Fruit fly (Drosophila melanogaster) whole organism, embryonic: ENCODE results near the gene CG4991.

Experiments used
- Atf-2 ChIP-seq: fragments of 200-800 bp; sonication (Bioruptor generic); optimal IDR thresholded peaks from 2 replicates; lab custom pipeline; 2016; ENCODE audit warnings: missing biosample characterization, missing genetic modification characterization
- B-H1 ChIP-seq: fragments of 200-800 bp; sonication (Bioruptor generic); IDR thresholded peaks from 3 replicates; pipeline ENCODE4 v1.3.6; 2022; ENCODE audit warnings: missing biosample characterization, missing genetic modification characterization
- BtbVII ChIP-seq: fragments of 200-800 bp; sonication (Bioruptor generic); optimal IDR thresholded peaks from 3 replicates; lab custom pipeline; 2017; ENCODE audit warnings: missing biosample characterization, mild to moderate bottlenecking, missing genetic modification characterization
- CG10979 ChIP-seq: fragments of 200-800 bp; sonication (Bioruptor generic); optimal IDR thresholded peaks from 2 replicates; lab custom pipeline; 2018; ENCODE audit warnings: missing biosample characterization, mild to moderate bottlenecking, missing genetic modification characterization, moderate library complexity
- CG12155 ChIP-seq: fragments of 200-800 bp; sonication (Bioruptor generic); optimal IDR thresholded peaks from 3 replicates; lab custom pipeline; 2016; ENCODE audit warnings: missing biosample characterization, missing genetic modification characterization
- CG1233 ChIP-seq: fragments of 200-800 bp; sonication (Bioruptor generic); optimal IDR thresholded peaks from 4 replicates; lab custom pipeline; 2018; ENCODE audit warnings: missing biosample characterization, mild to moderate bottlenecking, missing genetic modification characterization
- CG13775 ChIP-seq: fragments of 200-800 bp; sonication (Bioruptor generic); optimal IDR thresholded peaks from 3 replicates; lab custom pipeline; 2017; ENCODE audit warnings: missing biosample characterization, mild to moderate bottlenecking, missing genetic modification characterization
- CG17328 ChIP-seq: fragments of 200-800 bp; sonication (Bioruptor generic); IDR thresholded peaks from 2 replicates; pipeline ENCODE4 v1.3.6; 2022; ENCODE audit warnings: missing biosample characterization, missing genetic modification characterization
- CG17612 ChIP-seq: fragments of 200-800 bp; sonication (Bioruptor generic); IDR thresholded peaks from 2 replicates; pipeline ENCODE4 v1.3.6; 2022; ENCODE audit warnings: missing biosample characterization, missing genetic modification characterization
- CG18011 ChIP-seq: fragments of 200-800 bp; sonication (Bioruptor generic); optimal IDR thresholded peaks from 2 replicates; lab custom pipeline; 2017; ENCODE audit warnings: missing biosample characterization, missing genetic modification characterization, mild to moderate bottlenecking, moderate library complexity, missing genotype
- CG18619 ChIP-seq: fragments of 200-800 bp; sonication (Bioruptor generic); optimal IDR thresholded peaks from 3 replicates; lab custom pipeline; 2017; ENCODE audit warnings: missing biosample characterization, mild to moderate bottlenecking, missing genetic modification characterization
- CG31224 ChIP-seq: fragments of 200-800 bp; sonication (Bioruptor generic); IDR thresholded peaks from 2 replicates; pipeline ENCODE4 v1.3.6; 2022; ENCODE audit warnings: missing biosample characterization, missing genetic modification characterization
- CG33213 ChIP-seq: fragments of 200-800 bp; sonication (Bioruptor generic); optimal IDR thresholded peaks from 3 replicates; lab custom pipeline; 2016; ENCODE audit warnings: missing biosample characterization, missing genetic modification characterization
- CG34376 ChIP-seq: fragments of 200-800 bp; sonication (Bioruptor generic); optimal IDR thresholded peaks from 2 replicates; lab custom pipeline; 2018; ENCODE audit warnings: missing biosample characterization, mild to moderate bottlenecking, missing genetic modification characterization
- CG42726 ChIP-seq: fragments of 200-800 bp; sonication (Bioruptor generic); IDR thresholded peaks from 2 replicates; pipeline ENCODE4 v1.3.6; 2022; ENCODE audit warnings: missing biosample characterization, missing genetic modification characterization; ENCODE audit not compliant: partially characterized antibody
- CG7372 ChIP-seq: fragments of 200-800 bp; sonication (Bioruptor generic); IDR thresholded peaks from 2 replicates; pipeline ENCODE4 v1.3.6; 2022; ENCODE audit warnings: missing biosample characterization, missing genetic modification characterization
- CG7745 ChIP-seq: fragments of 200-800 bp; sonication (Bioruptor generic); optimal IDR thresholded peaks from 2 replicates; lab custom pipeline; 2018; ENCODE audit warnings: missing biosample characterization, mild to moderate bottlenecking, missing genetic modification characterization, moderate library complexity
- CG7786 ChIP-seq: fragments of 200-800 bp; sonication (Bioruptor generic); optimal IDR thresholded peaks from 2 replicates; lab custom pipeline; 2016; ENCODE audit warnings: missing biosample characterization, missing genetic modification characterization
- CG9609 ChIP-seq: fragments of 200-800 bp; sonication (Bioruptor generic); optimal IDR thresholded peaks from 3 replicates; lab custom pipeline; 2016; ENCODE audit warnings: missing biosample characterization, missing genetic modification characterization
- CG9727 ChIP-seq: fragments of 200-800 bp; sonication (Bioruptor generic); optimal IDR thresholded peaks from 3 replicates; lab custom pipeline; 2017; ENCODE audit warnings: missing biosample characterization, mild to moderate bottlenecking, missing genetic modification characterization
- D ChIP-seq, 2 experiments: fragments of 200-800 bp in 1 of 2; fragments of >200 bp in 1 of 2; sonication (Bioruptor generic) in 1 of 2; optimal IDR thresholded peaks; 2 replicates in 1 of 2; 3 replicates in 1 of 2; lab custom pipeline; 2017; ENCODE audit warnings: mild to moderate bottlenecking in 1 of 2, missing biosample characterization in 1 of 2, missing genetic modification characterization in 1 of 2, missing genetic modification reagents in 1 of 2
- Dad ChIP-seq: fragments of 200-800 bp; sonication (Bioruptor generic); optimal IDR thresholded peaks from 3 replicates; lab custom pipeline; 2016; ENCODE audit warnings: missing biosample characterization, missing genetic modification characterization
- Dbx ChIP-seq: fragments of 200-800 bp; sonication (Bioruptor generic); IDR thresholded peaks from 3 replicates; pipeline ENCODE4 v1.3.6; 2022; ENCODE audit warnings: missing biosample characterization, missing genetic modification characterization
- E2f2 ChIP-seq: fragments of 200-800 bp; sonication (Bioruptor generic); IDR thresholded peaks from 2 replicates; pipeline ENCODE4 v1.3.6; 2022; ENCODE audit warnings: missing biosample characterization, missing genetic modification characterization
- Gug ChIP-seq: fragments of 200-800 bp; sonication (Bioruptor generic); IDR thresholded peaks from 4 replicates; pipeline ENCODE4 v1.3.6; 2022; ENCODE audit warnings: missing biosample characterization, missing genetic modification characterization
- HLH4C ChIP-seq: fragments of 200-800 bp; sonication (Bioruptor generic); IDR thresholded peaks from 3 replicates; pipeline ENCODE4 v1.3.6; 2022; ENCODE audit warnings: missing biosample characterization, missing genetic modification characterization; ENCODE audit not compliant: partially characterized antibody
- Hmr ChIP-seq: fragments of 200-800 bp; sonication (Bioruptor generic); optimal IDR thresholded peaks from 3 replicates; lab custom pipeline; 2017; ENCODE audit warnings: mild to moderate bottlenecking, missing biosample characterization, missing genetic modification reagents, missing genetic modification characterization
- Hsf ChIP-seq: fragments of 200-800 bp; sonication (Bioruptor generic); optimal IDR thresholded peaks from 3 replicates; lab custom pipeline; 2016; ENCODE audit warnings: missing biosample characterization, missing genetic modification characterization
- Lhr ChIP-seq: fragments of 200-800 bp; sonication (Bioruptor generic); optimal IDR thresholded peaks from 3 replicates; lab custom pipeline; 2017; ENCODE audit warnings: mild to moderate bottlenecking, missing biosample characterization, missing genetic modification reagents, missing genetic modification characterization
- Mrtf ChIP-seq: fragments of 200-800 bp; sonication (Bioruptor generic); IDR thresholded peaks from 3 replicates; pipeline ENCODE4 v1.3.6; 2022; ENCODE audit warnings: missing biosample characterization, missing genetic modification characterization
- PHDP ChIP-seq: fragments of 200-800 bp; sonication (Bioruptor generic); optimal IDR thresholded peaks from 3 replicates; lab custom pipeline; 2018; ENCODE audit warnings: missing biosample characterization, mild to moderate bottlenecking, missing genetic modification characterization, moderate library complexity
- Pdp1 ChIP-seq, 2 experiments: fragments of 200-800 bp; sonication (Bioruptor generic); optimal IDR thresholded peaks; 3 replicates each; lab custom pipeline; 2016; ENCODE audit warnings: missing biosample characterization in 2 of 2, missing genetic modification characterization in 2 of 2, mild to moderate bottlenecking in 1 of 2, moderate library complexity in 1 of 2
- chinmo ChIP-seq: fragments of 200-800 bp; sonication (Bioruptor generic); IDR thresholded peaks from 4 replicates; pipeline ENCODE4 v1.3.6; 2022; ENCODE audit warnings: missing biosample characterization, missing genetic modification characterization; ENCODE audit not compliant: partially characterized antibody
- ems ChIP-seq: fragments of 200-800 bp; sonication (Bioruptor generic); optimal IDR thresholded peaks from 3 replicates; lab custom pipeline; 2016; ENCODE audit warnings: missing biosample characterization, missing genetic modification characterization
- en ChIP-seq: fragments of 200-800 bp; sonication (Bioruptor generic); optimal IDR thresholded peaks from 2 replicates; lab custom pipeline; 2016; ENCODE audit warnings: missing biosample characterization, missing genetic modification characterization
- fd96Cb ChIP-seq: fragments of 200-800 bp; sonication (Bioruptor generic); optimal IDR thresholded peaks from 2 replicates; lab custom pipeline; 2018; ENCODE audit warnings: missing biosample characterization, mild to moderate bottlenecking, missing genetic modification characterization, moderate library complexity
- hb ChIP-seq: fragments of 200-800 bp; sonication (Bioruptor generic); IDR thresholded peaks from 3 replicates; pipeline ENCODE4 v1.3.6; 2022; ENCODE audit warnings: missing biosample characterization, missing genetic modification characterization; ENCODE audit not compliant: partially characterized antibody
- kay ChIP-seq: fragments of 200-800 bp; sonication (Bioruptor generic); optimal IDR thresholded peaks from 2 replicates; lab custom pipeline; 2016; ENCODE audit warnings: missing biosample characterization, missing genetic modification characterization
- maf-S ChIP-seq: fragments of 200-800 bp; sonication (Bioruptor generic); optimal IDR thresholded peaks from 2 replicates; lab custom pipeline; 2016; ENCODE audit warnings: missing biosample characterization, missing genetic modification characterization
- oc ChIP-seq: fragments of 200-800 bp; sonication (Bioruptor generic); optimal IDR thresholded peaks from 2 replicates; lab custom pipeline; 2018; ENCODE audit warnings: missing biosample characterization, mild to moderate bottlenecking, missing genetic modification characterization, moderate library complexity
- pb ChIP-seq: fragments of 200-800 bp; sonication (Bioruptor generic); optimal IDR thresholded peaks from 3 replicates; lab custom pipeline; 2016; ENCODE audit warnings: missing biosample characterization, missing genetic modification characterization
- peb ChIP-seq: fragments of 200-800 bp; sonication (Bioruptor generic); IDR thresholded peaks from 2 replicates; pipeline ENCODE4 v1.3.6; 2022; ENCODE audit warnings: missing biosample characterization, missing genetic modification characterization
- ro ChIP-seq: fragments of 200-800 bp; sonication (Bioruptor generic); IDR thresholded peaks from 2 replicates; pipeline ENCODE4 v1.3.6; 2022; ENCODE audit warnings: missing biosample characterization, missing genetic modification characterization
- slp2 ChIP-seq: fragments of 200-800 bp; sonication (Bioruptor generic); optimal IDR thresholded peaks from 2 replicates; lab custom pipeline; 2016; ENCODE audit warnings: missing biosample characterization, missing genetic modification characterization
- trh ChIP-seq: fragments of 200-800 bp; sonication (Bioruptor generic); optimal IDR thresholded peaks from 2 replicates; lab custom pipeline; 2016; ENCODE audit warnings: missing biosample characterization, missing genetic modification characterization
- tup ChIP-seq: fragments of 200-800 bp; sonication (Bioruptor generic); optimal IDR thresholded peaks from 2 replicates; lab custom pipeline; 2016; ENCODE audit warnings: missing biosample characterization, mild to moderate bottlenecking, missing genetic modification characterization, moderate library complexity
- vvl ChIP-seq: fragments of 200-800 bp; sonication (Bioruptor generic); IDR thresholded peaks from 2 replicates; pipeline ENCODE4 v1.3.6; 2022; ENCODE audit warnings: missing biosample characterization, missing genetic modification characterization
- wor ChIP-seq: fragments of 200-800 bp; sonication (Bioruptor generic); IDR thresholded peaks from 2 replicates; pipeline ENCODE4 v1.3.6; 2022; ENCODE audit warnings: missing biosample characterization, missing genetic modification characterization
- yki ChIP-seq: fragments of >200 bp; optimal IDR thresholded peaks from 3 replicates; lab custom pipeline; 2018

CG4991 gene

DNA sequence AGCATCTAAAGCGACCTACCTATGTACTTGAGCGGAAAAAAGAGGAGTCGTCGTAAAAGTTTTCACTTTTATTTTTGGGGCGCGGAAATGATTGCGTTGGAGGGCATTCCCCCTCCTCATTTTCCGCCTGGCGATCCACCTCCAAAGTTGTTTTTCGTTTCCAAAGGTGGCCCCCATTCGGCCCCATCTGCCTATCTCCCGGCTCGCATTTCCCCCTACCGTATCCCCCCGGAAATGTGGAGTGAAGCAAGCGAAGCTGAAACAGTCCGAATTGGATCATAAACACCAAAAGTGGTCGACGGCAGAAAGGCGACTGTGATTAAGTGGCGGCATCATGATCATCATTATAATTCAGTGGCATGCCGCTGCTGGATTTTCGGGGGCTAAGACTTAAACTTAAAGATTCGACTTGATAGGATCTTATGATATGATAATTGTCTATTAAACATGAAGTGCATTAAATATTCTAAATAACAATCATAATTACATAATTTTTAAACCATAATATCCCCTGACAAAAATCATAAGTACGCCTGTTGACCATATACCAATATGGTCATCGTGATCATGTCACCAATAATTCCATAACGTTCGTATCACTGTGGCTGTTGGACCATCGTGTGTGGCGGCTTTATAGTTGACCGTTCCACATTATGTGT, 32.0 kb downstream of the CG4991 start (continued):
- 0 out of 2 replicates have a peak, but pooled peaks have one; percentile 50 for TF ChIP-seq CG7372 (GFP tag; lab: Robert Waterston, UW)
- peak; percentile 78 for TF ChIP-seq Hmr (GFP tag; lab: Kevin White, UChicago)
- 0 out of 3 replicates have a peak, but pooled peaks have one; percentile 26 for TF ChIP-seq Mrtf (GFP tag; lab: Robert Waterston, UW)
- TF ChIP-seq CG17612 (GFP tag; lab: Robert Waterston, UW), result no peak
- TF ChIP-seq Gug (GFP tag; lab: Robert Waterston, UW), result peak; percentile 37; the same call in 1 of the 4 replicates
- TF ChIP-seq HLH4C (GFP tag; lab: Robert Waterston, UW), result no peak
- TF ChIP-seq B-H1 (GFP tag; lab: Robert Waterston, UW), result peak; percentile 50
- TF ChIP-seq en (GFP tag; lab: Kevin White, UChicago), result no peak
- no peak for TF ChIP-seq CG42726 (GFP tag; lab: Robert Waterston, UW)
- TF ChIP-seq CG1233 (GFP tag; lab: Kevin White, UChicago), result peak; percentile 44
- peak; percentile 70 for TF ChIP-seq Hsf (GFP tag; lab: Kevin White, UChicago)
- no peak for TF ChIP-seq CG7745 (tag; lab: Kevin White, UChicago)
- TF ChIP-seq E2f2 (GFP tag; lab: Robert Waterston, UW), result 0 out of 2 replicates have a peak, but pooled peaks have one; percentile 40
- peak; percentile 79 for TF ChIP-seq vvl (GFP tag; lab: Robert Waterston, UW)
- TF ChIP-seq fd96Cb (tag; lab: Kevin White, UChicago), result peak; percentile 74
- TF ChIP-seq Atf-2 (GFP tag; lab: Kevin White, UChicago), result peak; percentile 41
- peak; percentile 42 for TF ChIP-seq Dad (GFP tag; lab: Kevin White, UChicago)
- TF ChIP-seq kay (GFP tag; lab: Kevin White, UChicago), result peak; percentile 29
- peak; percentile 83 for TF ChIP-seq oc (tag; lab: Kevin White, UChicago)
- TF ChIP-seq chinmo (GFP tag; lab: Robert Waterston, UW), result no peak
- no peak for TF ChIP-seq D (optimal IDR thresholded peaks at IDR 0.05; lab: Kevin White, UChicago)
- TF ChIP-seq D (GFP tag; optimal IDR thresholded peaks at IDR 0.05; lab: Kevin White, UChicago), result peak; percentile 61
- peak; percentile 21; the same call in 1 of the 2 replicates for TF ChIP-seq ro
- TF ChIP-seq yki (lab: Kevin White, UChicago), result no peak
- TF ChIP-seq Lhr (GFP tag; lab: Kevin White, UChicago), result peak; percentile 10
- peak; percentile 64; the same call in 2 of the 3 replicates for TF ChIP-seq Dbx
- TF ChIP-seq slp2 (GFP tag; lab: Kevin White, UChicago), result peak; percentile 34
- 0 out of 2 replicates have a peak, but pooled peaks have one; percentile 49 for TF ChIP-seq wor (GFP tag; lab: Robert Waterston, UW)
- peak; percentile 64 for TF ChIP-seq CG12155 (GFP tag; lab: Kevin White, UChicago)
- TF ChIP-seq CG17328 (GFP tag; lab: Robert Waterston, UW), result peak; percentile 69
- peak; percentile 53 for TF ChIP-seq ems (GFP tag; lab: Kevin White, UChicago)
- TF ChIP-seq CG31224 (GFP tag; lab: Robert Waterston, UW), result peak; percentile 42; the same call in 1 of the 2 replicates
- peak; percentile 72 for TF ChIP-seq CG10979 (tag; lab: Kevin White, UChicago)
- peak; percentile 55 for TF ChIP-seq CG9727
- no peak for TF ChIP-seq maf-S (GFP tag; lab: Kevin White, UChicago)
- no peak for TF ChIP-seq pb (GFP tag; lab: Kevin White, UChicago)
- peak; percentile 62 for TF ChIP-seq peb
- TF ChIP-seq CG18619 (GFP tag; lab: Kevin White, UChicago), result peak; percentile 63
- peak; percentile 13 for TF ChIP-seq trh
- no peak for TF ChIP-seq tup (GFP tag; lab: Kevin White, UChicago)
- TF ChIP-seq CG18011 (GFP tag; lab: Kevin White, UChicago), result peak; percentile 35
- TF ChIP-seq CG34376, result peak; percentile 5
- peak; percentile 35 for TF ChIP-seq CG13775
- peak; percentile 15 for TF ChIP-seq CG7786 (GFP tag; lab: Kevin White, UChicago)
- no peak for TF ChIP-seq hb (GFP tag; lab: Robert Waterston, UW)
- TF ChIP-seq BtbVII, result peak; percentile 64
- TF ChIP-seq Pdp1 (GFP tag; optimal IDR thresholded peaks at IDR 0.05; lab: Kevin White, UChicago), result peak; percentile 67 to 73
- peak; percentile 43 for TF ChIP-seq CG9609
- peak; percentile 82 for TF ChIP-seq PHDP (tag; lab: Kevin White, UChicago)
- TF ChIP-seq CG33213 (GFP tag; lab: Kevin White, UChicago), result peak; percentile 27
